Worm (Caenorhabditis elegans) whole organism, L3 larva: ENCODE measurements around the gene C16C10.1.

Experiments
- ama-1 ChIP-seq: fragments of 150-350 bp; optimal IDR thresholded peaks from 2 replicates; lab custom pipeline; 2018
- ceh-16 ChIP-seq: sonication (generic microtip); optimal IDR thresholded peaks from 2 replicates; lab custom pipeline; 2017; ENCODE audit warnings: missing biosample characterization, missing genetic modification characterization
- ceh-28 ChIP-seq: fragments of 150-350 bp; optimal IDR thresholded peaks from 2 replicates; lab custom pipeline; 2014; ENCODE audit warnings: missing biosample characterization, missing genetic modification reagents, missing genetic modification characterization
- ceh-9 ChIP-seq: sonication (generic microtip); optimal IDR thresholded peaks from 2 replicates; lab custom pipeline; 2018; ENCODE audit warnings: missing biosample characterization, missing genetic modification characterization
- mdl-1 ChIP-seq: fragments of 150-350 bp; optimal IDR thresholded peaks from 2 replicates; lab custom pipeline; 2014; ENCODE audit warnings: missing biosample characterization, missing genetic modification characterization
- nfya-1 ChIP-seq: sonication (generic microtip); optimal IDR thresholded peaks from 2 replicates; lab custom pipeline; 2017; ENCODE audit warnings: missing genetic modification characterization, mild to moderate bottlenecking, missing compliant biosample characterization, antibody characterized with exemption, moderate library complexity; ENCODE audit not compliant: insufficient read depth
- nhr-12 ChIP-seq: fragments of 150-350 bp; optimal IDR thresholded peaks from 2 replicates; lab custom pipeline; 2014; ENCODE audit warnings: missing biosample characterization, missing genetic modification characterization
- nhr-23 ChIP-seq: fragments of 150-350 bp; optimal IDR thresholded peaks from 2 replicates; lab custom pipeline; 2014; ENCODE audit warnings: missing biosample characterization, missing genetic modification reagents, missing genetic modification characterization
- sea-2 ChIP-seq: fragments of 150-350 bp; sonication (generic microtip); optimal IDR thresholded peaks from 4 replicates; lab custom pipeline; 2014; ENCODE audit warnings: missing biosample characterization, missing genetic modification reagents, missing genetic modification characterization
- snpc-4 ChIP-seq: fragments of 150-350 bp; optimal IDR thresholded peaks from 2 replicates; lab custom pipeline; 2014; ENCODE audit warnings: missing biosample characterization, missing genetic modification characterization
- unc-62 ChIP-seq: fragments of 150-350 bp; sonication (generic microtip); optimal IDR thresholded peaks from 4 replicates; lab custom pipeline; 2014; ENCODE audit warnings: missing biosample characterization, missing genetic modification reagents, missing genetic modification characterization
- zag-1 ChIP-seq: fragments of 150-350 bp; optimal IDR thresholded peaks from 2 replicates; lab custom pipeline; 2014; ENCODE audit warnings: missing biosample characterization, missing genetic modification characterization
- ztf-11 ChIP-seq: fragments of 150-350 bp; optimal IDR thresholded peaks from 2 replicates; lab custom pipeline; 2014; ENCODE audit warnings: missing biosample characterization, missing genetic modification characterization
- ztf-4 ChIP-seq: fragments of 150-350 bp; optimal IDR thresholded peaks from 2 replicates; lab custom pipeline; 2014; ENCODE audit warnings: missing biosample characterization, missing genetic modification characterization

DNA sequence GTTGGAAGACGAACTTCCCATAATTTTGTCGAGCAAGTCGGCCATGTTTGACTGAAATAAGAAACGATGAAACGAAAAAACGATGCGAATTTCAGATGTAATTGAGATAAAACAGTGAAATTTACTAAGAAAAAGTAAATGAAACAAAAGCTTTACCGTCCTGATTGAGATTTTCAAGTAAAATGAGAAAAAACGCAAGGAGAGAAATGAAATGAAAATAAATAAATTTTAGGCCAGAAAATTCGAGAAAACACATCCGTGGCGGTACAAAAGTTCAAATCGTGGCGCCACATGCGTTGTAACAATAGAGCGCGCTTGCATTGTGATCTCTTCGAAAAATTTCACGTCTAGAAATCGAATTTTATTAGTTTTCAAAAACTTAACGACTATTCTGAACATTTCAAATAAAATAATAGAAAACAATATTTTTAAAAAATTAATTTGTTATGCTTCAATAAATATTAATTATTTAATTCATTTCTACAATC is 5.1 kb downstream of the C16C10.1 start, which contains the start of the genes hrde-1 and C16C10.13:
- TF ChIP-seq snpc-4 = no peak
- no peak for TF ChIP-seq ztf-11 (tag; lab: Kevin White, UChicago)
- no peak for TF ChIP-seq ceh-28 (tag; lab: Kevin White, UChicago)
- no peak for TF ChIP-seq ama-1 (lab: Kevin White, UChicago)
- TF ChIP-seq nhr-12 (tag; lab: Kevin White, UChicago) = no peak
- TF ChIP-seq nhr-23 (tag; lab: Kevin White, UChicago) = no peak
- no peak for TF ChIP-seq ztf-4
- TF ChIP-seq sea-2 (GFP tag; lab: Kevin White, UChicago) = no peak
- TF ChIP-seq zag-1 (tag; lab: Kevin White, UChicago) = no peak
- TF ChIP-seq unc-62 (GFP tag; lab: Kevin White, UChicago) = no peak
- TF ChIP-seq ceh-9 (tag; lab: Kevin White, UChicago) = no peak
- no peak for TF ChIP-seq mdl-1 (tag; lab: Kevin White, UChicago)
- TF ChIP-seq ceh-16 (tag; lab: Kevin White, UChicago) = no peak
- TF ChIP-seq nfya-1 (tag; lab: Kevin White, UChicago) = no peak
